Worm (Caenorhabditis elegans) whole organism, midembryonic: ENCODE measurements around the gene dot-1.2.

Source experiments
- T22C8.4 ChIP-seq: fragments of 200-800 bp; sonication (Bioruptor generic); IDR thresholded peaks from 2 replicates; pipeline ENCODE4 v1.3.6; 2022; ENCODE audit warnings: missing genetic modification characterization, missing compliant biosample characterization
- cog-1 ChIP-seq: sonication (generic microtip); optimal IDR thresholded peaks from 2 replicates; lab custom pipeline; 2016; ENCODE audit warnings: missing genetic modification characterization, missing compliant biosample characterization
- flt-1 ChIP-seq: fragments of 200-800 bp; sonication (Bioruptor generic); IDR thresholded peaks from 2 replicates; pipeline ENCODE4 v1.3.6; 2022; ENCODE audit warnings: missing genetic modification characterization, missing compliant biosample characterization
- med-1 ChIP-seq: sonication (generic microtip); optimal IDR thresholded peaks from 2 replicates; lab custom pipeline; 2017; ENCODE audit warnings: missing genetic modification characterization, mild to moderate bottlenecking, missing compliant biosample characterization, antibody characterized with exemption, missing genetic modification reagents; ENCODE audit not compliant: insufficient read depth
- ref-1 ChIP-seq: fragments of 200-800 bp; sonication (Bioruptor generic); conservative IDR thresholded peaks from 2 replicates; pipeline ENCODE4 v1.3.6; 2022; ENCODE audit warnings: missing genetic modification reagents, missing genetic modification characterization, missing compliant biosample characterization
- ztf-29 ChIP-seq: fragments of 200-800 bp; sonication (Bioruptor generic); IDR thresholded peaks from 2 replicates; pipeline ENCODE4 v1.3.6; 2022; ENCODE audit warnings: missing genetic modification reagents, missing genetic modification characterization, missing compliant biosample characterization

DNA sequence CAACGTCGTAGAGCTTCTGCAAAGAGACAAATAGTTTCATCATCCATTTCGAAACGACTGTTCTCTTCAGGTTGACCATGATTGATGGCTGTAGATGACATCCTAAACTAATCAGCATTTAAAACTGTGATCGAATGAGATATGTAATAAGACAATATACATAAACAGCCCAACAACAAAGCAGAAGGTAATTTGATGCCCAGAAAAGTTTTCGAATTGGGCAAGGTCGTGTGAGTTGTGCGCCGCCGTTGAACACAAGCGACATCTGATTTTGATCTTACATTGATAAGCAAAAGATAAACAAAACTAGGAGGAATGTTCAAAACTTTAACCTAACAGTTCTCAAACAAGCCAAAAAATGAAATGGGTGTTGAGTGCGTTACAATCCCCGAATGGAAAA lies 16.4 kb upstream of the dot-1.2 start, which contains the start of gene Y62H9A.7:
- TF ChIP-seq ref-1 (GFP tag; lab: Robert Waterston, UW) (no peak), T22C8.4 (GFP tag; lab: Robert Waterston, UW) (no peak), flt-1 (no peak), ztf-29 (GFP tag; lab: Robert Waterston, UW) (no peak), cog-1 (no peak), med-1 (GFP tag; lab: Kevin White, UChicago) (no peak)
